Worm (Caenorhabditis elegans) whole organism, L3 larva: Measurements from ENCODE around the gene R09H3.3.

Experiments used
- ZK546.5 ChIP-seq: sonication (generic microtip); optimal IDR thresholded peaks from 2 replicates; lab custom pipeline; 2017; ENCODE audit warnings: missing biosample characterization, missing genetic modification characterization
- ama-1 ChIP-seq: fragments of 150-350 bp; optimal IDR thresholded peaks from 2 replicates; lab custom pipeline; 2018
- ceh-16 ChIP-seq: sonication (generic microtip); optimal IDR thresholded peaks from 2 replicates; lab custom pipeline; 2017; ENCODE audit warnings: missing biosample characterization, missing genetic modification characterization
- ceh-9 ChIP-seq: sonication (generic microtip); optimal IDR thresholded peaks from 2 replicates; lab custom pipeline; 2018; ENCODE audit warnings: missing biosample characterization, missing genetic modification characterization
- daf-12 ChIP-seq: fragments of 150-350 bp; optimal IDR thresholded peaks from 2 replicates; lab custom pipeline; 2014; ENCODE audit warnings: missing biosample characterization, missing genetic modification reagents, missing genetic modification characterization
- egl-5 ChIP-seq: fragments of 150-350 bp; optimal IDR thresholded peaks from 2 replicates; lab custom pipeline; 2017; ENCODE audit warnings: missing biosample characterization, missing genetic modification reagents, missing genetic modification characterization, inconsistent platforms
- elt-1 ChIP-seq: fragments of 150-350 bp; optimal IDR thresholded peaks from 2 replicates; lab custom pipeline; 2014; ENCODE audit warnings: missing biosample characterization, missing genetic modification characterization
- elt-2 ChIP-seq: sonication (generic microtip); optimal IDR thresholded peaks from 2 replicates; lab custom pipeline; 2016; ENCODE audit warnings: missing genetic modification reagents, mild to moderate bottlenecking, missing genetic modification characterization, missing compliant biosample characterization
- elt-3 ChIP-seq, 3 experiments: fragments of 150-350 bp in 1 of 3; sonication (generic microtip) in 2 of 3; optimal IDR thresholded peaks; 2 replicates in 2 of 3; 4 replicates in 1 of 3; lab custom pipeline; 2014 to 2017; ENCODE audit warnings: missing biosample characterization in 3 of 3, missing genetic modification characterization in 3 of 3
- eor-1 ChIP-seq, 2 experiments: fragments of 150-350 bp; optimal IDR thresholded peaks; 2 replicates each; lab custom pipeline; 2014 to 2018; ENCODE audit warnings: missing biosample characterization in 2 of 2, missing genetic modification characterization in 2 of 2
- fkh-10 ChIP-seq: sonication (generic microtip); optimal IDR thresholded peaks from 2 replicates; lab custom pipeline; 2017; ENCODE audit warnings: missing biosample characterization, missing genetic modification reagents, missing genetic modification characterization
- fkh-2 ChIP-seq: fragments of 150-350 bp; optimal IDR thresholded peaks from 2 replicates; lab custom pipeline; 2014; ENCODE audit warnings: missing biosample characterization, missing genetic modification reagents, missing genetic modification characterization
- fos-1 ChIP-seq: fragments of 150-350 bp; optimal IDR thresholded peaks from 2 replicates; lab custom pipeline; 2014; ENCODE audit warnings: missing biosample characterization, missing genetic modification characterization
- hmg-11 ChIP-seq: sonication (generic microtip); optimal IDR thresholded peaks from 2 replicates; lab custom pipeline; 2016; ENCODE audit warnings: missing genetic modification characterization, missing compliant biosample characterization
- jun-1 ChIP-seq: fragments of 150-350 bp; optimal IDR thresholded peaks from 2 replicates; lab custom pipeline; 2014; ENCODE audit warnings: missing biosample characterization, missing genetic modification reagents, missing genetic modification characterization
- lin-15B ChIP-seq: fragments of 150-350 bp; optimal IDR thresholded peaks from 2 replicates; lab custom pipeline; 2014; ENCODE audit warnings: missing biosample characterization, missing genetic modification characterization
- lin-39 ChIP-seq: fragments of 150-350 bp; optimal IDR thresholded peaks from 2 replicates; lab custom pipeline; 2018; ENCODE audit warnings: missing biosample characterization, missing genetic modification reagents, missing genetic modification characterization
- lsy-12 ChIP-seq: sonication (generic microtip); optimal IDR thresholded peaks from 2 replicates; lab custom pipeline; 2016; ENCODE audit warnings: mild to moderate bottlenecking, missing genetic modification characterization, missing compliant biosample characterization
- mdl-1 ChIP-seq: fragments of 150-350 bp; optimal IDR thresholded peaks from 2 replicates; lab custom pipeline; 2014; ENCODE audit warnings: missing biosample characterization, missing genetic modification characterization
- mml-1 ChIP-seq: fragments of 150-350 bp; sonication (generic microtip); optimal IDR thresholded peaks from 3 replicates; lab custom pipeline; 2014; ENCODE audit warnings: missing biosample characterization, missing genetic modification characterization
- nfya-1 ChIP-seq: sonication (generic microtip); optimal IDR thresholded peaks from 2 replicates; lab custom pipeline; 2017; ENCODE audit warnings: missing genetic modification characterization, mild to moderate bottlenecking, missing compliant biosample characterization, antibody characterized with exemption, moderate library complexity; ENCODE audit not compliant: insufficient read depth
- nhr-23 ChIP-seq: fragments of 150-350 bp; optimal IDR thresholded peaks from 2 replicates; lab custom pipeline; 2014; ENCODE audit warnings: missing biosample characterization, missing genetic modification reagents, missing genetic modification characterization
- nhr-237 ChIP-seq: fragments of 150-350 bp; optimal IDR thresholded peaks from 2 replicates; lab custom pipeline; 2014; ENCODE audit warnings: missing biosample characterization, missing genetic modification characterization
- nhr-25 ChIP-seq: sonication (generic microtip); optimal IDR thresholded peaks from 2 replicates; lab custom pipeline; 2017; ENCODE audit warnings: missing biosample characterization, missing genetic modification characterization
- nhr-28 ChIP-seq: fragments of 150-350 bp; optimal IDR thresholded peaks from 2 replicates; lab custom pipeline; 2014; ENCODE audit warnings: missing biosample characterization, missing genetic modification characterization
- nhr-43 ChIP-seq: sonication (generic microtip); optimal IDR thresholded peaks from 2 replicates; lab custom pipeline; 2016; ENCODE audit warnings: mild to moderate bottlenecking, missing genetic modification characterization, missing compliant biosample characterization; ENCODE audit not compliant: poor library complexity, severe bottlenecking
- nhr-76 ChIP-seq: fragments of 150-350 bp; sonication (generic microtip); optimal IDR thresholded peaks from 5 replicates; lab custom pipeline; 2014; ENCODE audit warnings: missing biosample characterization, missing genetic modification characterization
- nhr-77 ChIP-seq: fragments of 150-350 bp; optimal IDR thresholded peaks from 2 replicates; lab custom pipeline; 2014; ENCODE audit warnings: missing biosample characterization, missing genetic modification characterization
- pqm-1 ChIP-seq: fragments of 150-350 bp; optimal IDR thresholded peaks from 2 replicates; lab custom pipeline; 2017; ENCODE audit warnings: missing biosample characterization, missing genetic modification characterization, inconsistent platforms
- sea-2 ChIP-seq: fragments of 150-350 bp; sonication (generic microtip); optimal IDR thresholded peaks from 4 replicates; lab custom pipeline; 2014; ENCODE audit warnings: missing biosample characterization, missing genetic modification reagents, missing genetic modification characterization
- skn-1 ChIP-seq: fragments of 150-350 bp; optimal IDR thresholded peaks from 2 replicates; lab custom pipeline; 2014; ENCODE audit warnings: missing biosample characterization, missing genetic modification characterization
- snpc-4 ChIP-seq: fragments of 150-350 bp; optimal IDR thresholded peaks from 2 replicates; lab custom pipeline; 2014; ENCODE audit warnings: missing biosample characterization, missing genetic modification characterization
- unc-39 ChIP-seq: sonication (generic microtip); optimal IDR thresholded peaks from 4 replicates; lab custom pipeline; 2017; ENCODE audit warnings: missing biosample characterization, missing genetic modification characterization
- zag-1 ChIP-seq: fragments of 150-350 bp; optimal IDR thresholded peaks from 2 replicates; lab custom pipeline; 2014; ENCODE audit warnings: missing biosample characterization, missing genetic modification characterization
- ztf-11 ChIP-seq: fragments of 150-350 bp; optimal IDR thresholded peaks from 2 replicates; lab custom pipeline; 2014; ENCODE audit warnings: missing biosample characterization, missing genetic modification characterization
- ztf-4 ChIP-seq: fragments of 150-350 bp; optimal IDR thresholded peaks from 2 replicates; lab custom pipeline; 2014; ENCODE audit warnings: missing biosample characterization, missing genetic modification characterization

Gene R09H3.3

DNA sequence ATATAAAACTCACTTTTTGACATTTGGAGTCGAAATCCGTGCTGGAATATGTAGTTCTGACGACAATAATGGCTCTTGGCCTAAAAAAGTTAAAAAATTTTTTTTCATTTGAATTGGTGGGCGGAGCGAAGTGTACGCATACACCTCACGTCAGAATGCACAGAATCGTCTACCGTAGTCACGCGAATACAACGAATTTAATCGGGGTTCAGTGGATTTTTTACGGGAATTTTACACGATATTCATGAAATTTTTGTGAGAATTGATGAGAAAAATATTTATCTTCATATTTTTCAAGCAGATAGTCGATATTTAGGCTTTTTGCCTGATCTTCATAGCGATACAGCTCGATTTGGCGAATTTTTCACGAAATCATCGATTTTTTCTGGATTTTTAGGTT lies at the start of gene R09H3.3:
TSS of gene R09H3.3 (minus strand) at position 101 of the 400 bp plus-strand sequence.
- TF ChIP-seq elt-1 (tag; lab: Kevin White, UChicago) (no peak), fkh-2 (no peak), ama-1 (lab: Kevin White, UChicago) (no peak), nhr-25 (tag; lab: Kevin White, UChicago) (no peak), pqm-1 (tag; lab: Kevin White, UChicago) (no peak), nhr-43 (tag; lab: Kevin White, UChicago) (no peak), ztf-4 (tag; lab: Kevin White, UChicago) (no peak), hmg-11 (no peak)
- TF ChIP-seq, all 47 proteins: peak for 0

DNA sequence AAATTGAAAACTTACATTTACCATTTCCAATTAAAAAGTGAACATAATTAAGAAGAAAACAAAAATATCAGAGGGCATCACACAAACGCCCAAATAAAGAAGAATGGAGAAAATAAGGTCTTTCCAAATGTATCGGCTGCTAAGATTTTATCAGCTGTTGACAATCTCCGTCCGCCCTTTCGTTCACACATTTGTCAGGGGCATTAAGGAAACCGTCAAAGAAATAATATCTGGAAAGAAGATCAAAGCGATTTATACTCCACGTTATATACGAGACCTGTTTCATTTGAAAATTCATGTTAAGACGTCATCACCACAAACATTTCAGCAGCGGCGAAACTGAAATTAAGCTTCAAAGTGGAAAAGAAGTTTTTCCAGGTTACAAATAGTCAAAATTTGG lies 43.9 kb upstream of the R09H3.3 start, which contains the start of gene fbxa-52:
TSS of gene fbxa-52 (minus strand) at position 101 of the 400 bp plus-strand sequence.
- TF ChIP-seq mml-1 (tag; lab: Kevin White, UChicago): no peak
- TF ChIP-seq ztf-11 (tag; lab: Kevin White, UChicago): no peak
- TF ChIP-seq skn-1: no peak
- no peak for TF ChIP-seq nhr-23
- no peak for TF ChIP-seq nhr-76 (tag; lab: Kevin White, UChicago)
- no peak for TF ChIP-seq fkh-2
- TF ChIP-seq nhr-25 (tag; lab: Kevin White, UChicago): no peak
- TF ChIP-seq elt-1 (tag; lab: Kevin White, UChicago): no peak
- TF ChIP-seq hmg-11: no peak
- no peak for TF ChIP-seq zag-1 (tag; lab: Kevin White, UChicago)
- TF ChIP-seq fos-1: no peak
- TF ChIP-seq unc-39 (tag; lab: Kevin White, UChicago): no peak
- TF ChIP-seq daf-12 (tag; lab: Kevin White, UChicago): no peak
- TF ChIP-seq, all 47 proteins: peak for 0

DNA sequence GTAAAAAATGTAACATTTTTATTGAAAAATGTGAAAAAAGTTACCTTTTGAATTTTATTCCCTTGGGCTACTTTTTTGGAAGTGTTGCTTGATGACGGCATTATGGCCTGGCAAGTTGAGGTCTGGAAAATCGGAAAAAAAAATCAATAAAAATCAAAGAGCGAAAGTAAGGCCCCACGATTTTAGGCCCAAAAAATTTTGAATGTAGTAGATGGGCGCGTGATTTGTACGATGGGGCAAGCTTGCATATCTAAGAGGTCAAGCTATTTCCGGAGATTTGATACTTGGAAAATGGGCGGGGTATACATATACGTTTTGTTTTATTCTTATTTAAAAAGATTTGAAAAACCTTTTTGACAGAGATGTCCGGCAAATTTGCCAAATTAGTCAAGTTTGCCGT lies 37.9 kb upstream of the R09H3.3 start, which contains the start of gene F07G6.5:
TSS of gene F07G6.5 (minus strand) at position 101 of the 400 bp plus-strand sequence.
- no peak for TF ChIP-seq nhr-43 (tag; lab: Kevin White, UChicago)
- no peak for TF ChIP-seq hmg-11
- TF ChIP-seq nhr-77: no peak
- TF ChIP-seq ceh-9 (tag; lab: Kevin White, UChicago): no peak
- TF ChIP-seq nfya-1: no peak
- no peak for TF ChIP-seq nhr-28 (tag; lab: Kevin White, UChicago)
- no peak for TF ChIP-seq fkh-10 (GFP tag; lab: Kevin White, UChicago)
- TF ChIP-seq lin-39 (tag; lab: Kevin White, UChicago): no peak
- no peak for TF ChIP-seq egl-5 (tag; lab: Kevin White, UChicago)
- no peak for TF ChIP-seq eor-1 (tag; optimal IDR thresholded peaks at IDR 0.05; lab: Kevin White, UChicago)
- TF ChIP-seq snpc-4: no peak

DNA sequence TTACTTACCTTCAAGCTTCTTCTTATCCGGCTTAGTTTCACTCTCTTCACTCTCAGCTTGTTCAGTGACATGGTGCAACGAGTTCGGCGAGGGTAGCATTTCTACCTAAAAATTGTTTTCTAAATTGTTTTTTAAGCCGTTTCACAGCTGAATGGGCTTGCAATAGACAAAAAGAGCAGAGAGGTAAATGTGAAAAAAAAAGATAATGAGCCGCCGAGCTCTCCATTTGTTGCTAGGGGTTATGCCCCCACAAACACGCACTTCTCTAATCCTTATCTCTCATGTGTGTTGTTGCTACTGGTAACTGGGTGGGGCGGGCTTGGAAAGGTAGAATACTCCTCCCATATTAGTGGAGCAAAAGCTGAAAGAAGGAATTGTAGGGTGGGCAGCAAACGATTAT lies 35.2 kb upstream of the R09H3.3 start, which contains the start of gene C36C9.5:
TSS of gene C36C9.5 (minus strand) at position 101 of the 400 bp plus-strand sequence.
- no peak for TF ChIP-seq ama-1 (lab: Kevin White, UChicago)
- no peak for TF ChIP-seq fkh-10 (GFP tag; lab: Kevin White, UChicago)
- no peak for TF ChIP-seq lin-15B
- no peak for TF ChIP-seq ceh-16 (tag; lab: Kevin White, UChicago)
- TF ChIP-seq skn-1: no peak
- no peak for TF ChIP-seq jun-1
- TF ChIP-seq elt-3 (tag; optimal IDR thresholded peaks at IDR 0.05; lab: Kevin White, UChicago): no peak
- no peak for TF ChIP-seq nhr-76 (tag; lab: Kevin White, UChicago)
- no peak for TF ChIP-seq fos-1
- no peak for TF ChIP-seq eor-1 (tag; optimal IDR thresholded peaks at IDR 0.05; lab: Kevin White, UChicago)
- no peak for TF ChIP-seq pqm-1 (tag; lab: Kevin White, UChicago)

DNA sequence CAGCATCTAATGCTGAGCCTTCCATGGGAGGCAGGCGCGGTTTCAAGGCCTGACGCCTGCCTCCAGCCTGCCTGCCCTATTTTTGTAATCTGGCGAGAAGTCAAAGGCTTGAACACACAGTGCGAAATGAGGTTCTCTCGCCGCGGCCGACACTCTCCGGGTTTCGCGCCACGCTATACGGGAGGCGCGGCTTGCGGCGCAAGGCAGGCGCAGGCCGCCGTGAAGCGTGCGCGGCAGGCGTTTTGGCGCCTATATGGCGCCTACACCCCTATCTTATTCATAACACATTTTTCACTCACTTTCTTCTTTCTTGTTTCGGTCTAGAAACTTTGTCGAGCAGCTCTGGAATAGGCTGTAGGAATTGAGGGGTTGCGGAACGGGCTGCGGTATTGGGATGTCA lies 34.4 kb upstream of the R09H3.3 start:
- TF ChIP-seq elt-2: no peak
- TF ChIP-seq egl-5 (tag; lab: Kevin White, UChicago): no peak
- TF ChIP-seq ama-1 (lab: Kevin White, UChicago): no peak
- TF ChIP-seq ZK546.5 (tag; lab: Kevin White, UChicago): no peak
- TF ChIP-seq nhr-76 (tag; lab: Kevin White, UChicago): no peak
- TF ChIP-seq mml-1 (tag; lab: Kevin White, UChicago): no peak
- TF ChIP-seq fos-1: no peak
- no peak for TF ChIP-seq mdl-1 (tag; lab: Kevin White, UChicago)
- TF ChIP-seq skn-1: no peak
- TF ChIP-seq sea-2: no peak
- no peak for TF ChIP-seq lsy-12
- no peak for TF ChIP-seq nhr-237 (tag; lab: Kevin White, UChicago)
- TF ChIP-seq ceh-16 (tag; lab: Kevin White, UChicago): no peak
- TF ChIP-seq eor-1 (tag; optimal IDR thresholded peaks at IDR 0.05; lab: Kevin White, UChicago): no peak
